Fruit fly (Drosophila melanogaster) Kc167 (cell line): ENCODE results near the gene Sfp24Bb.

ENCODE experiments used
- Myc ChIP-seq: fragments of >200 bp; optimal IDR thresholded peaks from 2 replicates; lab custom pipeline; 2017; ENCODE audit warnings: missing external identifiers
- Sin3A ChIP-seq: fragments of >200 bp; optimal IDR thresholded peaks from 2 replicates; lab custom pipeline; 2018; ENCODE audit warnings: missing external identifiers
- h ChIP-seq: fragments of >200 bp; optimal IDR thresholded peaks from 3 replicates; lab custom pipeline; 2018; ENCODE audit warnings: missing external identifiers
- insv ChIP-seq: fragments of >200 bp; optimal IDR thresholded peaks from 3 replicates; lab custom pipeline; 2018; ENCODE audit warnings: missing external identifiers
- psq ChIP-seq: fragments of >200 bp; optimal IDR thresholded peaks from 2 replicates; lab custom pipeline; 2017; ENCODE audit warnings: missing external identifiers
- ttk ChIP-seq: sonication (Bioruptor generic); optimal IDR thresholded peaks from 2 replicates; lab custom pipeline; 2017; ENCODE audit warnings: missing external identifiers

DNA sequence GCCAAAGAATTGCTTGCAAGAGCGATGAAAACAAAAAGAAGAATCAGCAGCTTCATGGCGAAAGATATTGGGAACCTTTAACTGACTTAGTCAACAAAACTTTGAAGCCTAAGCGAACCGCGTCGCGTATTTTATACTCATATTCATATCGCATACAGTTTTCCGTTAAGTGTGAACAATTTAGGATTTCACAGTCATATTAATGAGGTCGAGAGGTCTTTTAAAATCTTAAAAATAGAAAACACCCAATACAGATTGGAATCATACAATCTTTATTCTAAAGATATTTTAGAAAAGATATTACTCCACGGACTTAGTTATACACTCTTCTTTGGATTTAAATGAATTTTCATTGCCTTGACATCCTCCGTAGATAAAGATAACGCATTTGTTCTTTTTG lies 24.2 kb upstream of the Sfp24Bb start, which contains the start of gene Acp24A4:
- no peak for TF ChIP-seq ttk (lab: Kevin White, UChicago)
- no peak for TF ChIP-seq h (lab: Kevin White, UChicago)
- TF ChIP-seq psq = no peak
- TF ChIP-seq Sin3A (lab: Kevin White, UChicago) = no peak
- TF ChIP-seq Myc = no peak
- TF ChIP-seq insv = no peak
